Worm (Caenorhabditis elegans) whole organism, young adult: Measurements from ENCODE around the gene lpr-4.

Experiments used
- C06A6.2 ChIP-seq: fragments of 200-800 bp; sonication (Bioruptor generic); conservative IDR thresholded peaks from 2 replicates; pipeline ENCODE4 v1.3.6; 2022; ENCODE audit warnings: missing genetic modification characterization, missing compliant biosample characterization
- F55B11.4 ChIP-seq: sonication (generic microtip); optimal IDR thresholded peaks from 2 replicates; lab custom pipeline; 2016; ENCODE audit warnings: missing compliant biosample characterization, missing genetic modification characterization, borderline replicate concordance; ENCODE audit not compliant: insufficient read depth
- F57A8.1 ChIP-seq: fragments of 200-800 bp; sonication (Bioruptor generic); optimal IDR thresholded peaks from 2 replicates; lab custom pipeline; 2018; ENCODE audit warnings: mild to moderate bottlenecking, missing genetic modification characterization, moderate library complexity, missing compliant biosample characterization
- F57C9.4 ChIP-seq: sonication (generic microtip); optimal IDR thresholded peaks from 2 replicates; lab custom pipeline; 2017; ENCODE audit warnings: mild to moderate bottlenecking, missing genetic modification characterization, missing compliant biosample characterization
- K12H6.12 ChIP-seq: fragments of 200-800 bp; sonication (Bioruptor generic); optimal IDR thresholded peaks from 2 replicates; lab custom pipeline; 2018; ENCODE audit warnings: mild to moderate bottlenecking, missing genetic modification characterization, missing compliant biosample characterization
- Y53F4B.3 ChIP-seq: fragments of 200-800 bp; sonication (Bioruptor generic); IDR thresholded peaks from 2 replicates; pipeline ENCODE4 v1.3.6; 2022; ENCODE audit warnings: missing genetic modification reagents, missing genetic modification characterization, missing compliant biosample characterization
- Y53G8AR.9 ChIP-seq: fragments of 200-800 bp; sonication (Bioruptor generic); conservative IDR thresholded peaks from 2 replicates; pipeline ENCODE4 v1.3.6; 2022; ENCODE audit warnings: missing genetic modification reagents, missing genetic modification characterization, missing compliant biosample characterization
- Y56A3A.18 ChIP-seq: fragments of 200-800 bp; sonication (Bioruptor generic); IDR thresholded peaks from 2 replicates; pipeline ENCODE4 v1.3.6; 2022; ENCODE audit warnings: missing genetic modification reagents, missing genetic modification characterization, missing compliant biosample characterization
- ZK185.1 ChIP-seq: sonication (generic microtip); optimal IDR thresholded peaks from 2 replicates; lab custom pipeline; 2016; ENCODE audit warnings: mild to moderate bottlenecking, missing genetic modification characterization, missing compliant biosample characterization; ENCODE audit not compliant: poor library complexity, severe bottlenecking
- akir-1 ChIP-seq: fragments of 200-800 bp; sonication (Bioruptor generic); optimal IDR thresholded peaks from 2 replicates; lab custom pipeline; 2018; ENCODE audit warnings: mild to moderate bottlenecking, missing genetic modification characterization, moderate library complexity, missing compliant biosample characterization
- ama-1 ChIP-seq, 3 experiments: fragments of 150-350 bp in 1 of 3; sonication (generic microtip) in 2 of 3; optimal IDR thresholded peaks; 2 replicates each; lab custom pipeline; 2014 to 2018; ENCODE audit warnings: missing biosample characterization in 2 of 3, missing genetic modification characterization in 2 of 3, missing genetic modification reagents in 2 of 3
- aptf-2 ChIP-seq: fragments of 200-800 bp; sonication (Bioruptor generic); conservative IDR thresholded peaks from 2 replicates; pipeline ENCODE4 v1.3.6; 2022; ENCODE audit warnings: missing genetic modification reagents, missing genetic modification characterization, missing compliant biosample characterization
- atf-7 ChIP-seq: sonication (generic microtip); optimal IDR thresholded peaks from 2 replicates; lab custom pipeline; 2017; ENCODE audit warnings: mild to moderate bottlenecking, missing genetic modification characterization, missing compliant biosample characterization
- bed-2 ChIP-seq: fragments of 200-800 bp; sonication (Bioruptor generic); IDR thresholded peaks from 2 replicates; pipeline ENCODE4 v1.3.6; 2022; ENCODE audit warnings: missing genetic modification reagents, missing genetic modification characterization, missing compliant biosample characterization
- cebp-1 ChIP-seq, 2 experiments: fragments of 200-800 bp in 1 of 2; sonication (Bioruptor generic) in 1 of 2; sonication (generic microtip) in 1 of 2; IDR thresholded peaks in 1 of 2; optimal IDR thresholded peaks in 1 of 2; 2 replicates each; pipeline versions ENCODE4 v1.3.6 to Lab custom; 2017 to 2022; ENCODE audit warnings: missing compliant biosample characterization in 2 of 2, missing genetic modification characterization in 2 of 2, mild to moderate bottlenecking in 1 of 2, missing genetic modification reagents in 1 of 2, moderate library complexity in 1 of 2
- ceh-100 ChIP-seq: fragments of 200-800 bp; sonication (Bioruptor generic); IDR thresholded peaks from 2 replicates; pipeline ENCODE4 v1.3.6; 2022; ENCODE audit warnings: missing genetic modification reagents, missing genetic modification characterization, missing compliant biosample characterization
- ceh-79 ChIP-seq: sonication (generic microtip); optimal IDR thresholded peaks from 2 replicates; lab custom pipeline; 2017; ENCODE audit warnings: mild to moderate bottlenecking, missing genetic modification characterization, missing compliant biosample characterization
- chd-7 ChIP-seq: sonication (generic microtip); optimal IDR thresholded peaks from 2 replicates; lab custom pipeline; 2016; ENCODE audit warnings: mild to moderate bottlenecking, missing genetic modification characterization, moderate library complexity, missing compliant biosample characterization
- die-1 ChIP-seq: sonication (generic microtip); optimal IDR thresholded peaks from 2 replicates; lab custom pipeline; 2016; ENCODE audit warnings: missing genotype, mild to moderate bottlenecking, missing genetic modification characterization, missing compliant biosample characterization
- dpff-1 ChIP-seq: sonication (generic microtip); optimal IDR thresholded peaks from 2 replicates; lab custom pipeline; 2017; ENCODE audit warnings: mild to moderate bottlenecking, missing genetic modification characterization, missing compliant biosample characterization
- egl-44 ChIP-seq: fragments of 200-800 bp; sonication (Bioruptor generic); IDR thresholded peaks from 2 replicates; pipeline ENCODE4 v1.3.6; 2022; ENCODE audit warnings: missing genetic modification reagents, missing genetic modification characterization, missing compliant biosample characterization
- ets-4 ChIP-seq: fragments of 200-800 bp; sonication (Bioruptor generic); optimal IDR thresholded peaks from 2 replicates; lab custom pipeline; 2018; ENCODE audit warnings: mild to moderate bottlenecking, missing genetic modification characterization, missing compliant biosample characterization
- gei-17 ChIP-seq: fragments of 200-800 bp; sonication (Bioruptor generic); optimal IDR thresholded peaks from 2 replicates; lab custom pipeline; 2018; ENCODE audit warnings: mild to moderate bottlenecking, missing genetic modification characterization, missing compliant biosample characterization
- hmg-1.2 ChIP-seq: fragments of 200-800 bp; sonication (Bioruptor generic); IDR thresholded peaks from 2 replicates; pipeline ENCODE4 v1.3.6; 2022; ENCODE audit warnings: missing genetic modification reagents, missing genetic modification characterization, missing compliant biosample characterization
- hmg-20 ChIP-seq: fragments of 200-800 bp; sonication (Bioruptor generic); IDR thresholded peaks from 2 replicates; pipeline ENCODE4 v1.3.6; 2022; ENCODE audit warnings: missing genetic modification reagents, missing genetic modification characterization, missing compliant biosample characterization
- lin-26 ChIP-seq: fragments of 200-800 bp; sonication (Bioruptor generic); IDR thresholded peaks from 2 replicates; pipeline ENCODE4 v1.3.6; 2022; ENCODE audit warnings: missing genetic modification reagents, missing genetic modification characterization, missing compliant biosample characterization
- lin-35 ChIP-seq, 3 experiments: fragments of 150-350 bp in 2 of 3; sonication (generic microtip) in 1 of 3; optimal IDR thresholded peaks; 2 replicates each; lab custom pipeline; 2014 to 2018; ENCODE audit warnings: missing biosample characterization in 3 of 3, missing genetic modification characterization in 3 of 3, missing genetic modification reagents in 3 of 3
- lin-40 ChIP-seq: sonication (generic microtip); optimal IDR thresholded peaks from 2 replicates; lab custom pipeline; 2016; ENCODE audit warnings: missing genetic modification characterization, mild to moderate bottlenecking, missing compliant biosample characterization, missing genotype, missing genetic modification reagents
- lir-1 ChIP-seq: fragments of 200-800 bp; sonication (Bioruptor generic); conservative IDR thresholded peaks from 2 replicates; pipeline ENCODE4 v1.3.6; 2022; ENCODE audit warnings: missing genetic modification reagents, missing genetic modification characterization, missing compliant biosample characterization
- madf-10 ChIP-seq: sonication (generic microtip); optimal IDR thresholded peaks from 2 replicates; lab custom pipeline; 2016; ENCODE audit warnings: mild to moderate bottlenecking, missing genetic modification characterization, missing compliant biosample characterization
- nhr-179 ChIP-seq: sonication (generic microtip); optimal IDR thresholded peaks from 2 replicates; lab custom pipeline; 2016; ENCODE audit warnings: mild to moderate bottlenecking, missing genetic modification characterization, missing compliant biosample characterization
- nhr-80 ChIP-seq: sonication (generic microtip); optimal IDR thresholded peaks from 2 replicates; lab custom pipeline; 2016; ENCODE audit warnings: missing genetic modification characterization, missing compliant biosample characterization
- nhr-90 ChIP-seq: sonication (generic microtip); optimal IDR thresholded peaks from 2 replicates; lab custom pipeline; 2016; ENCODE audit warnings: missing genotype, mild to moderate bottlenecking, missing genetic modification characterization, missing compliant biosample characterization
- rpc-1 ChIP-seq, 2 experiments: fragments of 150-350 bp in 1 of 2; sonication (generic microtip) in 1 of 2; optimal IDR thresholded peaks; 2 replicates each; lab custom pipeline; 2014 to 2018; ENCODE audit warnings: missing biosample characterization in 1 of 2, missing genetic modification characterization in 1 of 2, missing genetic modification reagents in 1 of 2, missing genotype in 1 of 2
- sdz-38 ChIP-seq: sonication (generic microtip); optimal IDR thresholded peaks from 2 replicates; lab custom pipeline; 2016; ENCODE audit warnings: missing genotype, missing genetic modification characterization, missing compliant biosample characterization
- snpc-1.1 ChIP-seq: sonication (generic microtip); optimal IDR thresholded peaks from 2 replicates; lab custom pipeline; 2017; ENCODE audit warnings: missing genetic modification characterization, mild to moderate bottlenecking, missing compliant biosample characterization, antibody characterized with exemption, moderate library complexity, missing genotype, missing genetic modification reagents; ENCODE audit not compliant: insufficient read depth
- snpc-3.4 ChIP-seq: sonication (generic microtip); optimal IDR thresholded peaks from 2 replicates; lab custom pipeline; 2017; ENCODE audit warnings: missing genetic modification characterization, mild to moderate bottlenecking, missing compliant biosample characterization, antibody characterized with exemption, moderate library complexity, missing genotype, missing genetic modification reagents
- xnd-1 ChIP-seq: sonication (generic microtip); optimal IDR thresholded peaks from 2 replicates; lab custom pipeline; 2016; ENCODE audit warnings: missing genotype, missing genetic modification reagents, missing genetic modification characterization, missing compliant biosample characterization
- ztf-3 ChIP-seq: fragments of 200-800 bp; sonication (Bioruptor generic); optimal IDR thresholded peaks from 2 replicates; lab custom pipeline; 2018; ENCODE audit warnings: mild to moderate bottlenecking, missing genetic modification characterization, missing compliant biosample characterization

Gene lpr-4

ce11 chrX:11064799-11065198, at the start of gene lpr-4:
lpr-4 (plus strand) TSS chrX:11065126.
- TF ChIP-seq ceh-100 = no peak
- no peak for TF ChIP-seq cebp-1 (GFP tag; IDR thresholded peaks at IDR 0.05; lab: Robert Waterston, UW)
- TF ChIP-seq cebp-1 (tag; optimal IDR thresholded peaks at IDR 0.05; lab: Kevin White, UChicago) = no peak
- TF ChIP-seq rpc-1 (optimal IDR thresholded peaks at IDR 0.05; lab: Kevin White, UChicago) = no peak
- TF ChIP-seq rpc-1 (tag; optimal IDR thresholded peaks at IDR 0.05; lab: Kevin White, UChicago) = no peak
- no peak for TF ChIP-seq ZK185.1 (tag; lab: Kevin White, UChicago)
- TF ChIP-seq nhr-179 = no peak
- no peak for TF ChIP-seq lin-35 (GFP tag; optimal IDR thresholded peaks at IDR 0.05; lab: Kevin White, UChicago)
- TF ChIP-seq snpc-1.1 (tag; lab: Kevin White, UChicago) = no peak
- no peak for TF ChIP-seq dpff-1 (tag; lab: Kevin White, UChicago)
- no peak for TF ChIP-seq Y53G8AR.9 (GFP tag; lab: Robert Waterston, UW)

- TF ChIP-seq F55B11.4 (no peak), atf-7 (tag; lab: Kevin White, UChicago) (no peak), gei-17 (no peak), K12H6.12 (tag; lab: Kevin White, UChicago) (no peak)
Measured at ce11 chrX:11016100-11016499, 48.8 kb upstream of the lpr-4 start, which contains the start of gene egl-15. egl-15 (plus strand) TSS chrX:11016400.

- TF ChIP-seq lir-1 = no peak
- TF ChIP-seq cebp-1 (GFP tag; IDR thresholded peaks at IDR 0.05; lab: Robert Waterston, UW) = no peak
- no peak for TF ChIP-seq cebp-1 (tag; optimal IDR thresholded peaks at IDR 0.05; lab: Kevin White, UChicago)
- no peak for TF ChIP-seq hmg-20 (GFP tag; lab: Robert Waterston, UW)
- TF ChIP-seq egl-44 (GFP tag; lab: Robert Waterston, UW) = no peak
- no peak for TF ChIP-seq madf-10 (tag; lab: Kevin White, UChicago)
- TF ChIP-seq chd-7 (tag; lab: Kevin White, UChicago) = no peak
- no peak for TF ChIP-seq nhr-90 (tag; lab: Kevin White, UChicago)
Measured at ce11 chrX:11028617-11029016, 36.3 kb upstream of the lpr-4 start, which contains the start of gene ldb-1. ldb-1 (plus strand) TSS chrX:11028917.

- TF ChIP-seq snpc-1.1 (tag; lab: Kevin White, UChicago) (no peak), akir-1 (GFP tag; lab: Kevin White, UChicago) (peak; percentile 57), F57A8.1 (GFP tag; lab: Kevin White, UChicago) (peak; percentile 9), ets-4 (GFP tag; lab: Kevin White, UChicago) (peak; percentile 72), snpc-3.4 (tag; lab: Kevin White, UChicago) (peak; percentile 21), C06A6.2 (peak; percentile 51; the same call in 1 of the 2 replicates), ceh-79 (no peak), sdz-38 (tag; lab: Kevin White, UChicago) (no peak), xnd-1 (tag; lab: Kevin White, UChicago) (no peak), nhr-80 (tag; lab: Kevin White, UChicago) (peak; percentile 78), lin-26 (GFP tag; lab: Robert Waterston, UW) (0 out of 2 replicates have a peak, but pooled peaks have one; percentile 45), rpc-1 (optimal IDR thresholded peaks at IDR 0.05; lab: Kevin White, UChicago) (no peak), rpc-1 (tag; optimal IDR thresholded peaks at IDR 0.05; lab: Kevin White, UChicago) (no peak), die-1 (tag; lab: Kevin White, UChicago) (peak; percentile 21), cebp-1 (GFP tag; IDR thresholded peaks at IDR 0.05; lab: Robert Waterston, UW) (peak; percentile 48; the same call in 1 of the 2 replicates), cebp-1 (tag; optimal IDR thresholded peaks at IDR 0.05; lab: Kevin White, UChicago) (peak; percentile 81), ama-1 (optimal IDR thresholded peaks at IDR 0.05; lab: Kevin White, UChicago) (no peak), ama-1 (GFP tag; optimal IDR thresholded peaks at IDR 0.05; lab: Kevin White, UChicago) (no peak), bed-2 (GFP tag; lab: Robert Waterston, UW) (no peak), Y53F4B.3 (no peak), aptf-2 (GFP tag; lab: Robert Waterston, UW) (no peak), lin-40 (tag; lab: Kevin White, UChicago) (peak; percentile 94), lir-1 (0 out of 2 replicates have a peak, but pooled peaks have one; percentile 47), Y56A3A.18 (GFP tag; lab: Robert Waterston, UW) (no peak), F57C9.4 (tag; lab: Kevin White, UChicago) (no peak), hmg-1.2 (GFP tag; lab: Robert Waterston, UW) (peak; percentile 82), ztf-3 (GFP tag; lab: Kevin White, UChicago) (no peak)
Measured at ce11 chrX:11031047-11031695, 33.8 kb upstream of the lpr-4 start.
